Fruit fly (Drosophila melanogaster): ENCODE results near the gene CG32985.
A peak's percentile ranks its signal among the peaks of the same experiment; 100 is the strongest.

CG32985 gene

DNA sequence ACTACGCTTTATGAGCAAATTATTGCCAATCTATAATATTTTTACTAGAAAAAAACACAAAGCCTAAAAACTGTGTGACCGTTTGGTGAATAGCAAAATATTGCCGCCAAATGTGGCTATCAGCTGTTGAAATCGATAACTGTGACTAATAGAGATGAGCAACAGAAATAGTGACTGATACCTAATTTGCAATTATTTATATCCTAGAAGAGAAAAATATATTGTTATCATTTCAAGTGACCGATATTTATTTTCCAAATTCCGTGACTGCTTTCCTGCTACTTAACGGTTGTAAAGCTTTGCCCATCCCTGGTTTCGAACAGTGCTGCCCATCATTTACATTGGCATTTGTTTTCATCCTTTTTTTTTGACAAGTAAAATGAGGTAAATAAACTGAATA, 35.0 kb downstream of the CG32985 start, which contains the start of the genes alien and CG18661 (continued):
- TF ChIP-seq pdm3 (GFP tag; optimal IDR thresholded peaks at IDR 0.05) (no peak), Sox102F (GFP tag; optimal IDR thresholded peaks at IDR 0.05) (peak; percentile 72), CG6808 (GFP tag; optimal IDR thresholded peaks at IDR 0.05) (peak; percentile 100), Eip78C (GFP tag) (peak; percentile 69), dsx (GFP tag; optimal IDR thresholded peaks at IDR 0.05; ENCODE audit: poor library complexity, severe bottlenecking) (no peak), acj6 (GFP tag; optimal IDR thresholded peaks at IDR 0.05) (peak; percentile 62), Ets21C (GFP tag; optimal IDR thresholded peaks at IDR 0.05) (peak; percentile 71), CG34406 (GFP tag; optimal IDR thresholded peaks at IDR 0.05) (peak; percentile 57), CG10631 (GFP tag; optimal IDR thresholded peaks at IDR 0.05) (peak; percentile 85), Sox15 (GFP tag; optimal IDR thresholded peaks at IDR 0.05) (peak; percentile 92), eg (GFP tag; IDR thresholded peaks at IDR 0.05) (peak; percentile 96), fd85E (GFP tag; optimal IDR thresholded peaks at IDR 0.05) (no peak), Gug (GFP tag; IDR thresholded peaks at IDR 0.05) (peak; percentile 87), dac (GFP tag; optimal IDR thresholded peaks at IDR 0.05) (peak; percentile 91), fd59A (GFP tag; optimal IDR thresholded peaks at IDR 0.05) (peak; percentile 31), Ets96B (tag; optimal IDR thresholded peaks at IDR 0.05) (peak; percentile 91), CG7368 (GFP tag; optimal IDR thresholded peaks at IDR 0.05) (peak; percentile 64), salr (GFP tag; optimal IDR thresholded peaks at IDR 0.05) (peak in 1 of 2 experiments; percentile 56)

DNA sequence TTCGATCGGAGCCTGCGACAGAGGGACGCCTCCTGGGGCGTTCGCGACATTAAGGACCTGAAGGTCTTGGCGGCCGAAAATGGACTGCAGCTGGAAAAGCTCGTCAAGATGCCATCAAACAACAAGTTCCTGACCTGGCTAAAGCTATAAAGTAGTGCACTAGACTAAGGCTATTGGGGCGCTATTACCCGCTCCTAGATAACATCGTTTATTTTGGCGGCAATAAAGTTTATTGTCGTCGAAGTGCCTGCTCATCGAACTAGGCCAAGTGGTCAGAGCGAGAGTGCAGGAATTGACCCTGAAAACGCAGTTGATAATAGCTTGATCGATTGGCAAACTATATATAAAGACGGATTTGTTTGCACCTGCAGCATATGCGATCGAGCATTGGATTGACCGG, 35.9 kb downstream of the CG32985 start, which contains the start of gene Try29F:
Gene Try29F (plus strand): TSS at position 301 of the 400 bp plus-strand sequence.
- TF ChIP-seq CG6854 (GFP tag; optimal IDR thresholded peaks at IDR 0.05), result no peak
- no peak for TF ChIP-seq eg (GFP tag; IDR thresholded peaks at IDR 0.05)
- no peak for TF ChIP-seq fkh (GFP tag; optimal IDR thresholded peaks at IDR 0.05)
- no peak for TF ChIP-seq cyc (GFP tag; optimal IDR thresholded peaks at IDR 0.05)
- TF ChIP-seq acj6 (GFP tag; optimal IDR thresholded peaks at IDR 0.05), result no peak
- TF ChIP-seq pdm3 (GFP tag; optimal IDR thresholded peaks at IDR 0.05), result no peak
- TF ChIP-seq Lpt (GFP tag; optimal IDR thresholded peaks at IDR 0.05), result no peak
- TF ChIP-seq esn (GFP tag; optimal IDR thresholded peaks at IDR 0.05), result no peak
- TF ChIP-seq net (GFP tag; optimal IDR thresholded peaks at IDR 0.05), result no peak
- TF ChIP-seq salr (GFP tag; optimal IDR thresholded peaks at IDR 0.05), result no peak
- TF ChIP-seq CG6792 (GFP tag; optimal IDR thresholded peaks at IDR 0.05), result no peak
- TF ChIP-seq CG16779 (tag; optimal IDR thresholded peaks at IDR 0.05), result no peak
- TF ChIP-seq CG8319 (GFP tag; optimal IDR thresholded peaks at IDR 0.05), result no peak
- no peak for TF ChIP-seq Hr38 (GFP tag; optimal IDR thresholded peaks at IDR 0.05)
- TF ChIP-seq CG8632 (GFP tag; optimal IDR thresholded peaks at IDR 0.05), result no peak
- no peak for TF ChIP-seq OdsH (GFP tag; optimal IDR thresholded peaks at IDR 0.05)
- TF ChIP-seq dsx (GFP tag; optimal IDR thresholded peaks at IDR 0.05; ENCODE audit: poor library complexity, severe bottlenecking), result no peak
- TF ChIP-seq CG31627 (GFP tag; optimal IDR thresholded peaks at IDR 0.05), result no peak

DNA sequence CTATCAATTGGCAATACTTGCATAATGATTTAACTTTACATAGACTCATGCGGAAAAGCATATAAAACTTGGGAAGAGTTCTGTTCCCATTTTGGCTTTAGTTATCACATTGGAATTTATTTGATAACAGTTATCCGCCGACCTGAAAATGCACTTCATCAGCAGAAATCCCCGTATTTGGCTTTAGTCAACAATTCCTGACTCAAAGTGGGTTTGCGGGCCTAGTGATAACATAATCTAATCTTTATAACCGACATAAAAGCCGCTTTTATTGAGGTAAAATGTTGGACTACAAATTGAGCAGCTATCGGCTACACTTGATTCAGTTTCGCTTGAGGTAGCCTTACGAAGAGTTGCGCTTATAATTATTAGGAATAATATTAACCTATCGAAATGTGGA, 47.9 kb downstream of the CG32985 start, which contains the start of gene CG9568:
Gene CG9568 (plus strand): TSS at position 317 of the 400 bp plus-strand sequence.
- TF ChIP-seq vri (GFP tag; optimal IDR thresholded peaks at IDR 0.05) (peak; percentile 70), CG8632 (GFP tag; optimal IDR thresholded peaks at IDR 0.05) (no peak)

DNA sequence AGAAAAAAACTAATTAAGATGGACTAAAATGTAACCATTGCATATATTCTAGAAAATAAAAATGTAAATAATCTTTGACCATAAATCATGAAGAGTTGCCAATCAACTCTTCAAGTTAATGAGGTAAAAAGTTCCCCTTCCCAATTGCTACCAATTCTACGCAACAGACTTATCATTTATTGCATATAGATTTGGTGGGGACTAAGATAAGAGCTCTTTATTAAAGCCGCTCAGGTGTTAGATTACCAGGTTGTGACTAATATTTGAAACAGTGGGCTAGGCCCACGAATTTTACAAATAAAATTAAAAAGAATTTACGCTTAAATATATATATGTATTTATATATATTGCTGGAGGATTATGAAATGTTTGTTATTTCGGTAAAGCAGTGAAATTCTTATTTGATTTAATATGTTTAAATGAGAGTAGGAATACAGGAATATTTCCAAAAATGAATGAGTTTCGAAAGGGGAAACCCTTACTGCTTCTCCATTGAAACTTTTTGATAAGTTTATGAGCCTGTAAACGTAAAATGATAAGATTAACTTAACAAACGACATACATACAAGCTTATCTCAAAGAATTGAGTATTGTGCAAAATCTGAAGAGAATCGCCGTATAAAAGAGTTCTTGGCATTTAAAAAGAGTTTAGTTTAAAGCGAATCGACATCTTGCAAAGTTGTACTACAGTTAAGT, 49.4 kb downstream of the CG32985 start, which contains the start of gene CG13102:
Gene CG13102 (plus strand): TSS at position 646 of the 696 bp plus-strand sequence.
- no peak for TF ChIP-seq CG6276 (GFP tag; optimal IDR thresholded peaks at IDR 0.05)
- TF ChIP-seq Eip93F (GFP tag; optimal IDR thresholded peaks at IDR 0.05), result peak; percentile 49
- TF ChIP-seq vri (GFP tag; optimal IDR thresholded peaks at IDR 0.05), result peak; percentile 60
